Worm (Caenorhabditis elegans) whole organism, mixed stage, embryonic: ENCODE measurements around the gene W10G6.1.

ENCODE experiments used
- blmp-1 ChIP-seq: fragments of 150-350 bp; optimal IDR thresholded peaks from 2 replicates; lab custom pipeline; 2014; ENCODE audit warnings: missing biosample characterization, missing genetic modification characterization
- elt-1 ChIP-seq: sonication (generic microtip); optimal IDR thresholded peaks from 2 replicates; lab custom pipeline; 2017; ENCODE audit warnings: missing genetic modification characterization, mild to moderate bottlenecking, missing compliant biosample characterization, antibody characterized with exemption, moderate library complexity, borderline replicate concordance; ENCODE audit not compliant: insufficient read depth
- flh-1 ChIP-seq: fragments of 200-800 bp; sonication (Bioruptor generic); optimal IDR thresholded peaks from 2 replicates; lab custom pipeline; 2018; ENCODE audit warnings: mild to moderate bottlenecking, missing genetic modification characterization, moderate library complexity, missing compliant biosample characterization
- lsy-2 ChIP-seq: fragments of 150-350 bp; optimal IDR thresholded peaks from 2 replicates; lab custom pipeline; 2014; ENCODE audit warnings: missing biosample characterization, missing genetic modification characterization
- nhr-237 ChIP-seq: fragments of 150-350 bp; optimal IDR thresholded peaks from 2 replicates; lab custom pipeline; 2014; ENCODE audit warnings: missing biosample characterization, missing genetic modification characterization
- nhr-28 ChIP-seq: fragments of 150-350 bp; optimal IDR thresholded peaks from 2 replicates; lab custom pipeline; 2014; ENCODE audit warnings: missing biosample characterization, missing genetic modification characterization
- pha-4 ChIP-seq: fragments of 150-350 bp; optimal IDR thresholded peaks from 2 replicates; lab custom pipeline; 2018; ENCODE audit warnings: missing biosample characterization, missing genetic modification reagents, missing genetic modification characterization
- sem-2 ChIP-seq: fragments of 200-800 bp; sonication (Bioruptor generic); optimal IDR thresholded peaks from 2 replicates; lab custom pipeline; 2018; ENCODE audit warnings: mild to moderate bottlenecking, missing genetic modification characterization, missing compliant biosample characterization
- unc-39 ChIP-seq: fragments of 150-350 bp; optimal IDR thresholded peaks from 2 replicates; lab custom pipeline; 2014; ENCODE audit warnings: missing biosample characterization, missing genetic modification characterization
- unc-62 ChIP-seq: fragments of 150-350 bp; optimal IDR thresholded peaks from 2 replicates; lab custom pipeline; 2014; ENCODE audit warnings: missing biosample characterization, missing genetic modification reagents, missing genetic modification characterization

DNA sequence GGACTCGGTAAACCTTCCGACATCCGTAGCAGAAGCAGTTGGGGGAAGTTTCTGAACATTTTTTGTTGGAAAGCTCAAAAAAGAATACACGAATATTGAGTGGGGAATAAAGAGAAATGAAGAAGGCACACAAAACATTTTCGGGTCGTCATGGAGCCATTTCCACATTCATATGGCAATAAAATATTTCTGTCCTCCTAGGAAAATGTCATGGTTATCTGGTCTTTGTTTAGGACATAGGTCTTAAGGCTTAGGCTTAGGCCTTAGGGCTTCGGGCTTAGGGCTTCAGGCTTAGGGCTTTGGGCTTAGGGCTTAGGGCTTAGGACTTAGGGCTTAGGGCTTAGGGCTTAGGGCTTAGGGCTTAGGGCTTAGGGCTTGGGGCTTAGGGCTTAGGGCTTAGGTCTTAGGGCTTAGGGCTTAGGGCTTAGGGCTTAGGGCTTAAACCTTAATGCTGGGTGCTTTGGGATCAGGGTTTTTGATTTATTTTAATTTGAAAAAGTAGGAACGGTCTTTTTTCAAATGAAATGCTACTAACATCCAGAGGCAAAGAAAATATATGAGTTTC, 45.7 kb upstream of the W10G6.1 start, which contains the start of gene R11.3:
- no peak for TF ChIP-seq unc-39 (tag; lab: Kevin White, UChicago)
- TF ChIP-seq flh-1 (GFP tag; lab: Kevin White, UChicago), result no peak
- TF ChIP-seq pha-4 (tag; lab: Kevin White, UChicago), result no peak
- TF ChIP-seq lsy-2 (tag; lab: Kevin White, UChicago), result no peak
- TF ChIP-seq sem-2 (GFP tag; lab: Kevin White, UChicago), result no peak
- TF ChIP-seq unc-62 (GFP tag; lab: Kevin White, UChicago), result no peak
- no peak for TF ChIP-seq nhr-28 (tag; lab: Kevin White, UChicago)
- no peak for TF ChIP-seq blmp-1 (tag; lab: Kevin White, UChicago)
- TF ChIP-seq nhr-237 (tag; lab: Kevin White, UChicago), result no peak
- TF ChIP-seq elt-1, result no peak
